Worm (Caenorhabditis elegans): ENCODE measurements around the gene F49E8.7.

DNA sequence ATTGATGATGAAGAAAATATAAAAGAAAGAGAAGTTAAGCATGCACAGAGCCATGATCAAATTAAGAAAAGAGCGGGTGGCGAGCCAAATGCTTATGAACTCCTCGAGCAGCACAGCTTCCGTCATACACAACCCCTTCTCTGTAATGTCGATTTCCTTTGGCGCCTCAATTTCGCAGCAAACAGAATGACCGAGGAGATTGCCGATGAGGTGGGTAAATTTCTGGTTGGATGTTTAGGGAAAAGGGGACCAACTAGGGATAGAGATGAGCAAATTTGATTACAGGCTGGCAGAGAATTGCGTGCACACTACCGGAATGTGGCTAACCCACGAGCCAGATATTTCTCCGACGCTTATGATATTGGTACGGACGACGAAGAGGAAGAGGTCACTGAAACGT, 49.2 kb upstream of the F49E8.7 start:
- TF ChIP-seq zim-3 (tag; optimal IDR thresholded peaks at IDR 0.05) = no peak
- TF ChIP-seq C06A6.2 (GFP tag; conservative IDR thresholded peaks at IDR 0.05) = no peak

Data from whole organism, young adult.